Worm (Caenorhabditis elegans) whole organism, L2 larva: ENCODE results near the gene erh-2.
A peak's percentile ranks its signal among the peaks of the same experiment; 100 is the strongest.

Experiments used
- C34F6.9 ChIP-seq: fragments of 150-350 bp; optimal IDR thresholded peaks from 2 replicates; lab custom pipeline; 2014; ENCODE audit warnings: missing biosample characterization, missing genetic modification characterization
- F13H6.1 ChIP-seq: sonication (generic microtip); optimal IDR thresholded peaks from 2 replicates; lab custom pipeline; 2016; ENCODE audit warnings: missing genetic modification characterization, missing compliant biosample characterization
- R02D3.7 ChIP-seq: fragments of 150-350 bp; optimal IDR thresholded peaks from 2 replicates; lab custom pipeline; 2014; ENCODE audit warnings: missing biosample characterization, missing genetic modification characterization
- Y55F3AM.14 ChIP-seq: fragments of 200-800 bp; sonication (Bioruptor generic); optimal IDR thresholded peaks from 2 replicates; lab custom pipeline; 2018; ENCODE audit warnings: mild to moderate bottlenecking, missing genetic modification characterization, missing compliant biosample characterization
- ZK546.5 ChIP-seq: sonication (generic microtip); optimal IDR thresholded peaks from 2 replicates; lab custom pipeline; 2017; ENCODE audit warnings: missing biosample characterization, missing genetic modification characterization
- alr-1 ChIP-seq: fragments of 150-350 bp; optimal IDR thresholded peaks from 2 replicates; lab custom pipeline; 2014; ENCODE audit warnings: missing biosample characterization, missing genetic modification characterization
- aly-2 ChIP-seq: fragments of 150-350 bp; optimal IDR thresholded peaks from 2 replicates; lab custom pipeline; 2014; ENCODE audit warnings: missing biosample characterization, missing genetic modification characterization
- ama-1 ChIP-seq: fragments of 150-350 bp; optimal IDR thresholded peaks from 2 replicates; lab custom pipeline; 2018; ENCODE audit warnings: inconsistent platforms
- blmp-1 ChIP-seq: sonication (generic microtip); optimal IDR thresholded peaks from 2 replicates; lab custom pipeline; 2017; ENCODE audit warnings: missing genetic modification characterization, mild to moderate bottlenecking, missing compliant biosample characterization, antibody characterized with exemption, moderate library complexity; ENCODE audit not compliant: insufficient read depth
- ceh-16 ChIP-seq: fragments of 150-350 bp; optimal IDR thresholded peaks from 2 replicates; lab custom pipeline; 2014; ENCODE audit warnings: missing biosample characterization, missing genetic modification characterization
- ceh-82 ChIP-seq: fragments of 150-350 bp; optimal IDR thresholded peaks from 2 replicates; lab custom pipeline; 2014; ENCODE audit warnings: missing biosample characterization, missing genetic modification characterization
- crh-2 ChIP-seq: sonication (generic microtip); optimal IDR thresholded peaks from 2 replicates; lab custom pipeline; 2017; ENCODE audit warnings: missing biosample characterization, missing genetic modification characterization
- dmd-4 ChIP-seq: sonication (generic microtip); optimal IDR thresholded peaks from 2 replicates; lab custom pipeline; 2017; ENCODE audit warnings: missing biosample characterization, missing genetic modification characterization
- egl-27 ChIP-seq: sonication (generic microtip); optimal IDR thresholded peaks from 3 replicates; lab custom pipeline; 2017; ENCODE audit warnings: missing biosample characterization, missing genetic modification reagents, missing genetic modification characterization
- elt-1 ChIP-seq: fragments of 150-350 bp; optimal IDR thresholded peaks from 2 replicates; lab custom pipeline; 2014; ENCODE audit warnings: missing biosample characterization, missing genetic modification characterization
- elt-3 ChIP-seq: sonication (generic microtip); optimal IDR thresholded peaks from 2 replicates; lab custom pipeline; 2017; ENCODE audit warnings: missing biosample characterization, missing genetic modification characterization
- fos-1 ChIP-seq: fragments of 150-350 bp; optimal IDR thresholded peaks from 2 replicates; lab custom pipeline; 2014; ENCODE audit warnings: missing biosample characterization, missing genetic modification characterization
- gmeb-1 ChIP-seq: fragments of 150-350 bp; optimal IDR thresholded peaks from 2 replicates; lab custom pipeline; 2014; ENCODE audit warnings: missing biosample characterization, missing genetic modification characterization
- lin-11 ChIP-seq: fragments of 150-350 bp; sonication (generic microtip); optimal IDR thresholded peaks from 2 replicates; lab custom pipeline; 2014; ENCODE audit warnings: missing biosample characterization, missing genetic modification characterization, inconsistent platforms, mixed read lengths
- lin-13 ChIP-seq: fragments of 150-350 bp; optimal IDR thresholded peaks from 2 replicates; lab custom pipeline; 2014; ENCODE audit warnings: missing biosample characterization, missing genetic modification reagents, missing genetic modification characterization
- lin-39 ChIP-seq: fragments of 150-350 bp; optimal IDR thresholded peaks from 2 replicates; lab custom pipeline; 2014; ENCODE audit warnings: missing biosample characterization, missing genetic modification reagents, missing genetic modification characterization
- lsy-2 ChIP-seq, 2 experiments: fragments of 150-350 bp in 1 of 2; sonication (generic microtip) in 1 of 2; optimal IDR thresholded peaks; 2 replicates each; lab custom pipeline; 2014 to 2017; ENCODE audit warnings: missing biosample characterization in 2 of 2, missing genetic modification characterization in 2 of 2
- mab-5 ChIP-seq: fragments of 150-350 bp; optimal IDR thresholded peaks from 2 replicates; lab custom pipeline; 2014; ENCODE audit warnings: missing biosample characterization, missing genetic modification characterization
- mbf-1 ChIP-seq: sonication (generic microtip); optimal IDR thresholded peaks from 2 replicates; lab custom pipeline; 2017; ENCODE audit warnings: missing biosample characterization, missing genetic modification characterization
- mdl-1 ChIP-seq, 2 experiments: fragments of 150-350 bp in 1 of 2; sonication (generic microtip) in 1 of 2; optimal IDR thresholded peaks; 2 replicates each; lab custom pipeline; 2017; ENCODE audit warnings: missing biosample characterization in 2 of 2, missing genetic modification characterization in 2 of 2
- nhr-10 ChIP-seq: sonication (generic microtip); optimal IDR thresholded peaks from 2 replicates; lab custom pipeline; 2017; ENCODE audit warnings: missing biosample characterization, missing genetic modification characterization
- nhr-11 ChIP-seq: fragments of 150-350 bp; optimal IDR thresholded peaks from 2 replicates; lab custom pipeline; 2014; ENCODE audit warnings: missing biosample characterization, missing genetic modification characterization
- nhr-12 ChIP-seq: fragments of 150-350 bp; optimal IDR thresholded peaks from 2 replicates; lab custom pipeline; 2014; ENCODE audit warnings: missing biosample characterization, missing genetic modification characterization
- nhr-129 ChIP-seq: fragments of 150-350 bp; optimal IDR thresholded peaks from 2 replicates; lab custom pipeline; 2014; ENCODE audit warnings: missing biosample characterization, missing genetic modification characterization
- nhr-21 ChIP-seq: fragments of 150-350 bp; optimal IDR thresholded peaks from 2 replicates; lab custom pipeline; 2014; ENCODE audit warnings: missing biosample characterization, missing genetic modification characterization
- nhr-23 ChIP-seq: fragments of 150-350 bp; optimal IDR thresholded peaks from 2 replicates; lab custom pipeline; 2014; ENCODE audit warnings: missing biosample characterization, missing genetic modification reagents, missing genetic modification characterization
- nhr-237 ChIP-seq: fragments of 150-350 bp; optimal IDR thresholded peaks from 2 replicates; lab custom pipeline; 2014; ENCODE audit warnings: missing biosample characterization, missing genetic modification characterization
- nhr-25 ChIP-seq: fragments of 150-350 bp; sonication (generic microtip); optimal IDR thresholded peaks from 3 replicates; lab custom pipeline; 2014; ENCODE audit warnings: missing biosample characterization, missing genetic modification characterization
- nhr-6 ChIP-seq: fragments of 150-350 bp; optimal IDR thresholded peaks from 2 replicates; lab custom pipeline; 2014; ENCODE audit warnings: missing biosample characterization, missing genetic modification characterization
- nhr-77 ChIP-seq: fragments of 150-350 bp; optimal IDR thresholded peaks from 2 replicates; lab custom pipeline; 2014; ENCODE audit warnings: missing biosample characterization, missing genetic modification characterization
- peb-1 ChIP-seq: fragments of 150-350 bp; optimal IDR thresholded peaks from 2 replicates; lab custom pipeline; 2014; ENCODE audit warnings: missing biosample characterization, missing genetic modification characterization
- sem-4 ChIP-seq: fragments of 150-350 bp; optimal IDR thresholded peaks from 2 replicates; lab custom pipeline; 2014; ENCODE audit warnings: missing biosample characterization, missing genetic modification reagents, missing genetic modification characterization
- skn-1 ChIP-seq: sonication (generic microtip); optimal IDR thresholded peaks from 2 replicates; lab custom pipeline; 2017; ENCODE audit warnings: missing biosample characterization, missing genetic modification characterization
- sma-3 ChIP-seq: sonication (generic microtip); optimal IDR thresholded peaks from 2 replicates; lab custom pipeline; 2016; ENCODE audit warnings: missing genetic modification reagents, missing genetic modification characterization, missing compliant biosample characterization
- sma-9 ChIP-seq, 2 experiments: fragments of 150-350 bp in 1 of 2; sonication (generic microtip) in 1 of 2; optimal IDR thresholded peaks; 2 replicates each; lab custom pipeline; 2014 to 2016; ENCODE audit warnings: missing genetic modification characterization in 2 of 2, mild to moderate bottlenecking in 1 of 2, missing biosample characterization in 1 of 2, missing compliant biosample characterization in 1 of 2, missing genetic modification reagents in 1 of 2, moderate library complexity in 1 of 2
- snpc-4 ChIP-seq: fragments of 150-350 bp; optimal IDR thresholded peaks from 2 replicates; lab custom pipeline; 2014; ENCODE audit warnings: missing biosample characterization, missing genetic modification characterization
- unc-39 ChIP-seq: fragments of 150-350 bp; optimal IDR thresholded peaks from 2 replicates; lab custom pipeline; 2014; ENCODE audit warnings: missing biosample characterization, missing genetic modification characterization
- unc-55 ChIP-seq: fragments of 150-350 bp; sonication (generic microtip); optimal IDR thresholded peaks from 3 replicates; lab custom pipeline; 2014; ENCODE audit warnings: missing biosample characterization, missing genetic modification reagents, missing genetic modification characterization
- unc-62 ChIP-seq: fragments of 150-350 bp; optimal IDR thresholded peaks from 2 replicates; lab custom pipeline; 2014; ENCODE audit warnings: missing biosample characterization, missing genetic modification reagents, missing genetic modification characterization
- zag-1 ChIP-seq: fragments of 150-350 bp; optimal IDR thresholded peaks from 2 replicates; lab custom pipeline; 2014; ENCODE audit warnings: missing biosample characterization, missing genetic modification characterization
- ztf-1 ChIP-seq: fragments of 200-800 bp; sonication (Bioruptor generic); conservative IDR thresholded peaks from 2 replicates; pipeline ENCODE4 v1.3.6; 2022; ENCODE audit warnings: missing genetic modification characterization, missing compliant biosample characterization
- ztf-11 ChIP-seq: sonication (generic microtip); optimal IDR thresholded peaks from 2 replicates; lab custom pipeline; 2017; ENCODE audit warnings: missing biosample characterization, missing genetic modification characterization
- ztf-4 ChIP-seq: fragments of 150-350 bp; optimal IDR thresholded peaks from 2 replicates; lab custom pipeline; 2014; ENCODE audit warnings: missing biosample characterization, missing genetic modification characterization

erh-2 gene

DNA sequence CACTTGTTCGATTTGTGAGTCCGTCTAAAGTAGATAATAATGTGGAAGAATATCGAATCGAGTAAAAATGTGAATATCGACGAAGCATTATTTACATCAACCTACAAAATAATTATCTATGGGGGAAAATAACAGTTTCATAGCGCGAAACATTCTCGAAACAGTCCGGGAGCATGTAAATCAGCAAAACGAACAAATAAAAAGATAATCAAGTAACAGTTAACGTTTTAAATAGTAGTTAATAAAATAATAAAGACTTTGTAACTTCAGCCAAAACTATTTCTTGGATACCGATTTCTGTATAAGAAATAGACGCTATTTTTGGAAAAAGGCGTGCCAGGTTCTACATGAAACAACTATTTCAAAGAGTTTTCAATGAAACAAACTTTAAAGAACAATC is 25.0 kb upstream of the erh-2 start, which contains the start of gene mlcd-1:
Gene mlcd-1, minus strand, starts transcription at position 101 of the 400 bp plus-strand sequence.
- TF ChIP-seq mbf-1 (tag; lab: Kevin White, UChicago) (no peak), ZK546.5 (tag; lab: Kevin White, UChicago) (no peak), Y55F3AM.14 (GFP tag; lab: Kevin White, UChicago) (no peak), aly-2 (tag; lab: Kevin White, UChicago) (no peak), F13H6.1 (no peak), elt-1 (no peak), skn-1 (tag; lab: Kevin White, UChicago) (no peak), ceh-82 (no peak), peb-1 (no peak), egl-27 (tag; lab: Kevin White, UChicago) (no peak), ztf-1 (GFP tag; lab: Robert Waterston, UW) (no peak), zag-1 (no peak), ztf-11 (tag; lab: Kevin White, UChicago) (no peak)
- TF ChIP-seq, all 48 proteins: peak for 0

DNA sequence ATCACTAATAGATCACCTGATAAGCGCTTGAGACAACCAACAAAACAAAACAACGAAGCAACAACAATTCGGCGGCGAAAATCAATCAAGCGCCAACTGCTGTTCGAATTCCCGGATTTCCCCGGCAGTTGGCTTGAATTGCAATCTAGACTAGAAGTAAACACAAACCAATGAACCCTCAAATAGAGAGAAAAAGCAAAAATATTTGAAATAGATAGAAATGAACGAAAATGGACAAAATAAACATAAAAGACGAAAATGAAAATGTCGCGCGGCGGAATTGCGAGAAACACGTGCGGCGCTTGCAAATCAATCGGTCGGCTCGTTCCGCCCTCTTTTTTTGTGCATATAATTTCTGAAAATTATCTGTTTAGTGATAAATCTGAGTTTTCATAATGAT is 24.6 kb upstream of the erh-2 start, which contains the start of gene idhg-1:
Gene idhg-1, plus strand, starts transcription at position 343 of the 400 bp plus-strand sequence.
- TF ChIP-seq mdl-1 (tag; optimal IDR thresholded peaks at IDR 0.05; lab: Kevin White, UChicago) (no peak), ztf-4 (peak; percentile 32), elt-3 (no peak), Y55F3AM.14 (GFP tag; lab: Kevin White, UChicago) (peak; percentile 75), skn-1 (tag; lab: Kevin White, UChicago) (peak; percentile 48), zag-1 (peak; percentile 11), dmd-4 (tag; lab: Kevin White, UChicago) (no peak), C34F6.9 (tag; lab: Kevin White, UChicago) (peak; percentile 78), ceh-16 (no peak), sma-3 (GFP tag; lab: Kevin White, UChicago) (peak; percentile 78), R02D3.7 (tag; lab: Kevin White, UChicago) (no peak), egl-27 (tag; lab: Kevin White, UChicago) (no peak), nhr-11 (tag; lab: Kevin White, UChicago) (no peak), lin-13 (GFP tag; lab: Kevin White, UChicago) (peak; percentile 69), snpc-4 (no peak), ztf-11 (tag; lab: Kevin White, UChicago) (no peak), sem-4 (tag; lab: Kevin White, UChicago) (peak; percentile 39), gmeb-1 (tag; lab: Kevin White, UChicago) (peak; percentile 70), nhr-77 (tag; lab: Kevin White, UChicago) (no peak), crh-2 (peak; percentile 21), lin-11 (tag; lab: Kevin White, UChicago) (peak; percentile 74), fos-1 (tag; lab: Kevin White, UChicago) (peak; percentile 33), peb-1 (no peak), unc-55 (peak; percentile 83), ZK546.5 (tag; lab: Kevin White, UChicago) (no peak), nhr-23 (tag; lab: Kevin White, UChicago) (no peak), nhr-237 (no peak), nhr-129 (peak; percentile 42), lsy-2 (tag; optimal IDR thresholded peaks at IDR 0.05; lab: Kevin White, UChicago) (peak; percentile 36 to 77), nhr-12 (tag; lab: Kevin White, UChicago) (no peak), mbf-1 (tag; lab: Kevin White, UChicago) (no peak), nhr-25 (tag; lab: Kevin White, UChicago) (peak; percentile 56), sma-9 (GFP tag; optimal IDR thresholded peaks at IDR 0.05; lab: Kevin White, UChicago) (peak; percentile 71), sma-9 (tag; optimal IDR thresholded peaks at IDR 0.05; lab: Kevin White, UChicago) (no peak), ama-1 (lab: Kevin White, UChicago) (no peak), elt-1 (no peak), F13H6.1 (peak; percentile 81), mab-5 (tag; lab: Kevin White, UChicago) (peak; percentile 64), aly-2 (tag; lab: Kevin White, UChicago) (no peak), nhr-21 (peak; percentile 15)

DNA sequence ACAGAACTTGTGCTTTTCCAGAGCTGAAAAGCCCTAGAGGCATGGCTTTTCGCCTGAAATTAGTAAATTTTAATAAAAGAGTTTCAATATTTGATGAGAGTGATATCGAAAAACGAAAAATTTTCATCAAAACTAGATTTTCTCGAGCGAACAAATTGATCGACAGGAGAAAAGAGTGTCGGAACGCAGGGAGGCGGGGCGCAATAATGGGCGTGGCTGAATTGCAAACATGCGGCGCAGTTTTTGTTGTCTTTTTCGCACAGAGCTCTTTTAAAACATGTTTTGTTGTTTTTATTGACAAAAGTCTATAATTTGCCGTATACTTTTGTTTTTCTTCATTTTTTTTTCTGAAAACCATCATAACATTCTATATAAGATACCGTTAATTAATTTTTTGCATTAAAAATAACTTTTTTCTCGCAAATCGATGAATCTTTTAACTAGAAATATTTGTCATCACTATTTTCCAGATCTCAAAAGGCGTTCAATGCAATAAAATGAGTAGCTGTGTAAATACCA is 14.6 kb upstream of the erh-2 start, which contains the start of the genes sel-5 and wdr-48:
Gene sel-5, minus strand, starts transcription at position 53 of the 519 bp plus-strand sequence.
Gene wdr-48, plus strand, starts transcription at position 469 of the 519 bp plus-strand sequence.
- TF ChIP-seq gmeb-1 (tag; lab: Kevin White, UChicago): peak; percentile 4
- no peak for TF ChIP-seq skn-1 (tag; lab: Kevin White, UChicago)
- TF ChIP-seq mdl-1 (tag; optimal IDR thresholded peaks at IDR 0.05; lab: Kevin White, UChicago): no peak
- TF ChIP-seq mab-5 (tag; lab: Kevin White, UChicago): no peak
- TF ChIP-seq dmd-4 (tag; lab: Kevin White, UChicago): no peak
- peak; percentile 10 for TF ChIP-seq sma-3 (GFP tag; lab: Kevin White, UChicago)
- TF ChIP-seq snpc-4: no peak
- no peak for TF ChIP-seq elt-3
- no peak for TF ChIP-seq ceh-16
- no peak for TF ChIP-seq nhr-12 (tag; lab: Kevin White, UChicago)
- TF ChIP-seq zag-1: no peak
- TF ChIP-seq lsy-2 (tag; optimal IDR thresholded peaks at IDR 0.05; lab: Kevin White, UChicago): peak in 1 of 2 experiments; percentile 61
- no peak for TF ChIP-seq nhr-6 (tag; lab: Kevin White, UChicago)
- no peak for TF ChIP-seq unc-62 (GFP tag; lab: Kevin White, UChicago)
- TF ChIP-seq aly-2 (tag; lab: Kevin White, UChicago): no peak
- TF ChIP-seq lin-13 (GFP tag; lab: Kevin White, UChicago): no peak
- no peak for TF ChIP-seq unc-39
- TF ChIP-seq lin-39 (tag; lab: Kevin White, UChicago): no peak
- TF ChIP-seq blmp-1: no peak
- TF ChIP-seq nhr-77 (tag; lab: Kevin White, UChicago): no peak
- TF ChIP-seq alr-1: no peak
- TF ChIP-seq mbf-1 (tag; lab: Kevin White, UChicago): no peak
- TF ChIP-seq nhr-25 (tag; lab: Kevin White, UChicago): no peak
- TF ChIP-seq nhr-10: no peak
- no peak for TF ChIP-seq peb-1
